Fruit fly (Drosophila melanogaster) Kc167 (cell line): ENCODE measurements around the gene Taf1.

ENCODE experiments used
- Myc ChIP-seq: fragments of >200 bp; optimal IDR thresholded peaks from 2 replicates; lab custom pipeline; 2017; ENCODE audit warnings: missing external identifiers
- Sin3A ChIP-seq: fragments of >200 bp; optimal IDR thresholded peaks from 2 replicates; lab custom pipeline; 2018; ENCODE audit warnings: missing external identifiers
- h ChIP-seq: fragments of >200 bp; optimal IDR thresholded peaks from 3 replicates; lab custom pipeline; 2018; ENCODE audit warnings: missing external identifiers
- insv ChIP-seq: fragments of >200 bp; optimal IDR thresholded peaks from 3 replicates; lab custom pipeline; 2018; ENCODE audit warnings: missing external identifiers
- psq ChIP-seq: fragments of >200 bp; optimal IDR thresholded peaks from 2 replicates; lab custom pipeline; 2017; ENCODE audit warnings: missing external identifiers
- ttk ChIP-seq: sonication (Bioruptor generic); optimal IDR thresholded peaks from 2 replicates; lab custom pipeline; 2017; ENCODE audit warnings: missing external identifiers

The Taf1 gene

dm6 chr3R:6683671-6684070 is 37.0 kb downstream of the Taf1 start:
- no peak for TF ChIP-seq ttk (lab: Kevin White, UChicago)
- TF ChIP-seq psq (lab: Kevin White, UChicago) = no peak
- TF ChIP-seq Myc (lab: Kevin White, UChicago) = no peak
- no peak for TF ChIP-seq insv
- no peak for TF ChIP-seq h (lab: Kevin White, UChicago)
- TF ChIP-seq Sin3A = no peak

- TF ChIP-seq ttk (lab: Kevin White, UChicago) = no peak
- no peak for TF ChIP-seq Sin3A
- TF ChIP-seq Myc (lab: Kevin White, UChicago) = no peak
These were observed 37.5 kb downstream of the Taf1 start, which contains the start of gene Edg84A for dm6 chr3R:6684145-6684544. TSS of gene Edg84A (plus strand) at chr3R:6684445.

dm6 chr3R:6686428-6686827 is 39.7 kb downstream of the Taf1 start, which contains the start of gene Ccp84Ag:
TSS of gene Ccp84Ag (plus strand) at chr3R:6686728.
- no peak for TF ChIP-seq ttk (lab: Kevin White, UChicago)
- TF ChIP-seq h (lab: Kevin White, UChicago) = no peak
- TF ChIP-seq insv = no peak
- no peak for TF ChIP-seq Sin3A
- no peak for TF ChIP-seq Myc (lab: Kevin White, UChicago)
- TF ChIP-seq psq (lab: Kevin White, UChicago) = no peak

dm6 chr3R:6687219-6687618 is 40.5 kb downstream of the Taf1 start:
- no peak for TF ChIP-seq Sin3A
- no peak for TF ChIP-seq psq (lab: Kevin White, UChicago)
- TF ChIP-seq ttk (lab: Kevin White, UChicago) = no peak
- TF ChIP-seq h (lab: Kevin White, UChicago) = no peak

dm6 chr3R:6688160-6688559 is 41.5 kb downstream of the Taf1 start:
- no peak for TF ChIP-seq Sin3A
- TF ChIP-seq insv = no peak
- TF ChIP-seq Myc (lab: Kevin White, UChicago) = no peak
- no peak for TF ChIP-seq h (lab: Kevin White, UChicago)
- no peak for TF ChIP-seq ttk (lab: Kevin White, UChicago)

dm6 chr3R:6690139-6690538 is 43.5 kb downstream of the Taf1 start, which contains the start of gene Ccp84Af:
TSS of gene Ccp84Af (minus strand) at chr3R:6690239.
- TF ChIP-seq psq (lab: Kevin White, UChicago) (no peak), Sin3A (no peak), h (lab: Kevin White, UChicago) (no peak), ttk (lab: Kevin White, UChicago) (no peak), insv (no peak), Myc (lab: Kevin White, UChicago) (no peak)

- TF ChIP-seq Myc (lab: Kevin White, UChicago) = no peak
- no peak for TF ChIP-seq ttk (lab: Kevin White, UChicago)
- TF ChIP-seq h (lab: Kevin White, UChicago) = no peak
- TF ChIP-seq Sin3A = no peak
- TF ChIP-seq psq (lab: Kevin White, UChicago) = no peak
- no peak for TF ChIP-seq insv
These were observed 45.0 kb downstream of the Taf1 start, which contains the start of gene Ccp84Ae for dm6 chr3R:6691658-6692057. TSS of gene Ccp84Ae (minus strand) at chr3R:6691758.

- TF ChIP-seq Sin3A (no peak), insv (no peak), Myc (lab: Kevin White, UChicago) (no peak), psq (lab: Kevin White, UChicago) (no peak), h (lab: Kevin White, UChicago) (no peak), ttk (lab: Kevin White, UChicago) (no peak)
These were observed 45.7 kb downstream of the Taf1 start, which contains the start of gene Ccp84Ad for dm6 chr3R:6692432-6692831. TSS of gene Ccp84Ad (plus strand) at chr3R:6692732.

dm6 chr3R:6696221-6696749 is 49.6 kb downstream of the Taf1 start, which contains the start of gene Ccp84Ac:
TSS of gene Ccp84Ac (minus strand) at chr3R:6696271.
- no peak for TF ChIP-seq Myc (lab: Kevin White, UChicago)
- TF ChIP-seq Sin3A = no peak
- no peak for TF ChIP-seq psq (lab: Kevin White, UChicago)

- TF ChIP-seq psq (lab: Kevin White, UChicago) (no peak), Myc (lab: Kevin White, UChicago) (no peak), insv (no peak), ttk (lab: Kevin White, UChicago) (no peak), Sin3A (no peak), h (lab: Kevin White, UChicago) (no peak)
These were observed 56.1 kb downstream of the Taf1 start, which contains the start of gene Ccp84Ab for dm6 chr3R:6702777-6703176. TSS of gene Ccp84Ab (minus strand) at chr3R:6702877.

- TF ChIP-seq insv = no peak
- no peak for TF ChIP-seq ttk (lab: Kevin White, UChicago)
- no peak for TF ChIP-seq Sin3A
- no peak for TF ChIP-seq psq (lab: Kevin White, UChicago)
- TF ChIP-seq h (lab: Kevin White, UChicago) = no peak
- no peak for TF ChIP-seq Myc (lab: Kevin White, UChicago)
These were observed 57.1 kb downstream of the Taf1 start, which contains the start of gene Ccp84Aa for dm6 chr3R:6703784-6704183. TSS of gene Ccp84Aa (plus strand) at chr3R:6704084.
